Worm (Caenorhabditis elegans) whole organism, L4 larva: ENCODE measurements around the gene T12E12.6.

Source experiments
- D1046.2 ChIP-seq: fragments of 200-800 bp; sonication (Bioruptor generic); IDR thresholded peaks from 2 replicates; pipeline ENCODE4 v1.3.6; 2022; ENCODE audit warnings: missing genetic modification characterization, missing compliant biosample characterization
- F10B5.3 ChIP-seq: sonication (generic microtip); optimal IDR thresholded peaks from 2 replicates; lab custom pipeline; 2016; ENCODE audit warnings: mild to moderate bottlenecking, missing genetic modification characterization, missing compliant biosample characterization
- F49E8.2 ChIP-seq: sonication (generic microtip); optimal IDR thresholded peaks from 2 replicates; lab custom pipeline; 2016; ENCODE audit warnings: missing compliant biosample characterization, mild to moderate bottlenecking, missing genetic modification characterization, borderline replicate concordance
- T20F7.1 ChIP-seq: fragments of 200-800 bp; sonication (Bioruptor generic); optimal IDR thresholded peaks from 2 replicates; lab custom pipeline; 2018; ENCODE audit warnings: mild to moderate bottlenecking, missing genetic modification characterization, missing compliant biosample characterization
- T26A8.4 ChIP-seq: fragments of 200-800 bp; sonication (Bioruptor generic); IDR thresholded peaks from 2 replicates; pipeline ENCODE4 v1.3.6; 2022; ENCODE audit warnings: missing genetic modification characterization, missing compliant biosample characterization
- Y48G9A.11 ChIP-seq: fragments of 200-800 bp; sonication (Bioruptor generic); IDR thresholded peaks from 2 replicates; pipeline ENCODE4 v1.3.6; 2022; ENCODE audit warnings: missing genetic modification reagents, missing genetic modification characterization, missing compliant biosample characterization
- Y75B8A.6 ChIP-seq: fragments of 200-800 bp; sonication (Bioruptor generic); IDR thresholded peaks from 2 replicates; pipeline ENCODE4 v1.3.6; 2022; ENCODE audit warnings: missing genetic modification reagents, missing genetic modification characterization, missing compliant biosample characterization
- ZK337.2 ChIP-seq: fragments of 200-800 bp; sonication (Bioruptor generic); IDR thresholded peaks from 2 replicates; pipeline ENCODE4 v1.3.6; 2022; ENCODE audit warnings: missing genetic modification reagents, missing genetic modification characterization, missing compliant biosample characterization
- ZK546.5 ChIP-seq, 2 experiments: sonication (generic microtip); optimal IDR thresholded peaks; 2 replicates each; lab custom pipeline; 2017; ENCODE audit warnings: missing biosample characterization in 2 of 2, missing genetic modification characterization in 2 of 2
- aha-1 ChIP-seq: fragments of 150-350 bp; peaks from one replicate; lab custom pipeline; 2014; ENCODE audit warnings: missing biosample characterization, missing genetic modification characterization
- arid-1 ChIP-seq: fragments of 200-800 bp; sonication (Bioruptor generic); conservative IDR thresholded peaks from 2 replicates; pipeline ENCODE4 v1.3.6; 2022; ENCODE audit warnings: missing genetic modification reagents, missing genetic modification characterization, missing compliant biosample characterization
- ceh-20 ChIP-seq: fragments of 200-800 bp; sonication (Bioruptor generic); IDR thresholded peaks from 2 replicates; pipeline ENCODE4 v1.3.6; 2022; ENCODE audit warnings: missing genetic modification reagents, missing genetic modification characterization, missing compliant biosample characterization
- ces-1 ChIP-seq: fragments of 150-350 bp; sonication (generic microtip); optimal IDR thresholded peaks from 4 replicates; lab custom pipeline; 2014; ENCODE audit warnings: missing biosample characterization, missing genetic modification reagents, missing genetic modification characterization
- daf-12 ChIP-seq: fragments of 150-350 bp; optimal IDR thresholded peaks from 2 replicates; lab custom pipeline; 2014; ENCODE audit warnings: missing biosample characterization, missing genetic modification reagents, missing genetic modification characterization
- daf-16 ChIP-seq, 3 experiments: sonication (generic microtip); optimal IDR thresholded peaks; 2 replicates each; lab custom pipeline; 2016 to 2017; ENCODE audit warnings: missing genetic modification characterization in 3 of 3, missing genetic modification reagents in 3 of 3, mild to moderate bottlenecking in 2 of 3, missing compliant biosample characterization in 2 of 3, missing biosample characterization in 1 of 3, moderate library complexity in 1 of 3
- daf-19 ChIP-seq: fragments of 200-800 bp; sonication (Bioruptor generic); conservative IDR thresholded peaks from 2 replicates; pipeline ENCODE4 v1.3.6; 2022; ENCODE audit warnings: missing genetic modification characterization, missing compliant biosample characterization
- dmd-8 ChIP-seq: fragments of 200-800 bp; sonication (Bioruptor generic); IDR thresholded peaks from 2 replicates; pipeline ENCODE4 v1.3.6; 2022; ENCODE audit warnings: missing genetic modification characterization, missing compliant biosample characterization
- dmd-9 ChIP-seq: fragments of 200-800 bp; sonication (Bioruptor generic); IDR thresholded peaks from 2 replicates; pipeline ENCODE4 v1.3.6; 2022; ENCODE audit warnings: missing genetic modification reagents, missing genetic modification characterization, missing compliant biosample characterization
- dpl-1 ChIP-seq: fragments of 150-350 bp; optimal IDR thresholded peaks from 2 replicates; lab custom pipeline; 2014; ENCODE audit warnings: missing biosample characterization, missing genetic modification reagents, missing genetic modification characterization
- duxl-1 ChIP-seq: sonication (generic microtip); optimal IDR thresholded peaks from 2 replicates; lab custom pipeline; 2016; ENCODE audit warnings: mild to moderate bottlenecking, missing genetic modification characterization, moderate library complexity, missing compliant biosample characterization; ENCODE audit not compliant: poor library complexity
- fos-1 ChIP-seq: fragments of 150-350 bp; optimal IDR thresholded peaks from 2 replicates; lab custom pipeline; 2014; ENCODE audit warnings: missing biosample characterization, missing genetic modification characterization
- gei-8 ChIP-seq: fragments of 200-800 bp; sonication (Bioruptor generic); optimal IDR thresholded peaks from 2 replicates; lab custom pipeline; 2018; ENCODE audit warnings: mild to moderate bottlenecking, missing genetic modification characterization, missing compliant biosample characterization
- lin-29 ChIP-seq: fragments of 200-800 bp; sonication (Bioruptor generic); IDR thresholded peaks from 2 replicates; pipeline ENCODE4 v1.3.6; 2022; ENCODE audit warnings: missing genetic modification reagents, missing genetic modification characterization, missing compliant biosample characterization
- lin-38 ChIP-seq: fragments of 200-800 bp; sonication (Bioruptor generic); IDR thresholded peaks from 2 replicates; pipeline ENCODE4 v1.3.6; 2022; ENCODE audit warnings: missing genetic modification reagents, missing genetic modification characterization, missing compliant biosample characterization
- lsy-2 ChIP-seq, 2 experiments: fragments of 150-350 bp in 1 of 2; sonication (generic microtip) in 1 of 2; optimal IDR thresholded peaks; 2 replicates each; lab custom pipeline; 2014 to 2017; ENCODE audit warnings: missing biosample characterization in 2 of 2, missing genetic modification characterization in 2 of 2
- madf-5 ChIP-seq, 2 experiments: fragments of 200-800 bp; sonication (Bioruptor generic); IDR thresholded peaks; 2 replicates each; pipeline ENCODE4 v1.3.6; 2022; ENCODE audit warnings: missing compliant biosample characterization in 2 of 2, missing genetic modification characterization in 2 of 2
- madf-9 ChIP-seq: fragments of 200-800 bp; sonication (Bioruptor generic); conservative IDR thresholded peaks from 2 replicates; pipeline ENCODE4 v1.3.6; 2022; ENCODE audit warnings: missing genetic modification reagents, missing genetic modification characterization, missing compliant biosample characterization
- mes-2 ChIP-seq: sonication (generic microtip); optimal IDR thresholded peaks from 2 replicates; lab custom pipeline; 2016; ENCODE audit warnings: missing genotype, mild to moderate bottlenecking, missing genetic modification characterization, missing compliant biosample characterization; ENCODE audit not compliant: poor library complexity, severe bottlenecking
- mxl-2 ChIP-seq: fragments of 200-800 bp; sonication (Bioruptor generic); conservative IDR thresholded peaks from 2 replicates; pipeline ENCODE4 v1.3.6; 2022; ENCODE audit warnings: missing genetic modification reagents, missing genetic modification characterization, missing compliant biosample characterization
- mxl-3 ChIP-seq: fragments of 200-800 bp; sonication (Bioruptor generic); optimal IDR thresholded peaks from 2 replicates; lab custom pipeline; 2018; ENCODE audit warnings: mild to moderate bottlenecking, missing genetic modification characterization, missing compliant biosample characterization
- nhr-102 ChIP-seq: sonication (generic microtip); optimal IDR thresholded peaks from 2 replicates; lab custom pipeline; 2016; ENCODE audit warnings: mild to moderate bottlenecking, missing genetic modification characterization, moderate library complexity, missing compliant biosample characterization
- nhr-11 ChIP-seq: fragments of 150-350 bp; optimal IDR thresholded peaks from 2 replicates; lab custom pipeline; 2014; ENCODE audit warnings: missing biosample characterization, missing genetic modification characterization
- nhr-237 ChIP-seq: sonication (generic microtip); optimal IDR thresholded peaks from 2 replicates; lab custom pipeline; 2017; ENCODE audit warnings: missing biosample characterization, missing genetic modification characterization
- nhr-25 ChIP-seq: sonication (generic microtip); optimal IDR thresholded peaks from 2 replicates; lab custom pipeline; 2017; ENCODE audit warnings: missing genetic modification characterization, mild to moderate bottlenecking, missing compliant biosample characterization, antibody characterized with exemption, moderate library complexity, borderline replicate concordance; ENCODE audit not compliant: insufficient read depth
- nhr-42 ChIP-seq: fragments of 200-800 bp; sonication (Bioruptor generic); IDR thresholded peaks from 2 replicates; pipeline ENCODE4 v1.3.6; 2022; ENCODE audit warnings: missing genetic modification characterization, missing compliant biosample characterization
- pha-4 ChIP-seq, 2 experiments: fragments of 150-350 bp in 1 of 2; fragments of 200-800 bp in 1 of 2; sonication (Bioruptor generic) in 1 of 2; IDR thresholded peaks in 1 of 2; optimal IDR thresholded peaks in 1 of 2; 2 replicates each; pipeline versions ENCODE4 v1.3.6 to Lab custom; 2014 to 2022; ENCODE audit warnings: missing genetic modification characterization in 2 of 2, missing genetic modification reagents in 2 of 2, missing biosample characterization in 1 of 2, missing compliant biosample characterization in 1 of 2
- php-3 ChIP-seq: fragments of 200-800 bp; sonication (Bioruptor generic); IDR thresholded peaks from 2 replicates; pipeline ENCODE4 v1.3.6; 2022; ENCODE audit warnings: missing genetic modification reagents, missing genetic modification characterization, missing compliant biosample characterization
- pqm-1 ChIP-seq: sonication (generic microtip); optimal IDR thresholded peaks from 2 replicates; lab custom pipeline; 2017; ENCODE audit warnings: missing biosample characterization, missing genetic modification characterization
- set-16 ChIP-seq: fragments of 200-800 bp; sonication (Bioruptor generic); IDR thresholded peaks from 2 replicates; pipeline ENCODE4 v1.3.6; 2022; ENCODE audit warnings: missing genetic modification reagents, missing genetic modification characterization, missing compliant biosample characterization
- snpc-1.2 ChIP-seq: fragments of 200-800 bp; sonication (Bioruptor generic); IDR thresholded peaks from 2 replicates; pipeline ENCODE4 v1.3.6; 2022; ENCODE audit warnings: missing genetic modification reagents, missing genetic modification characterization, missing compliant biosample characterization
- spr-3 ChIP-seq: fragments of 200-800 bp; sonication (Bioruptor generic); optimal IDR thresholded peaks from 2 replicates; lab custom pipeline; 2018; ENCODE audit warnings: mild to moderate bottlenecking, missing genetic modification characterization, missing compliant biosample characterization
- tag-97 ChIP-seq: fragments of 200-800 bp; sonication (Bioruptor generic); IDR thresholded peaks from 2 replicates; pipeline ENCODE4 v1.3.6; 2022; ENCODE audit warnings: missing genetic modification characterization, missing compliant biosample characterization
- unc-39 ChIP-seq: sonication (generic microtip); optimal IDR thresholded peaks from 2 replicates; lab custom pipeline; 2017; ENCODE audit warnings: missing biosample characterization, missing genetic modification characterization
- unc-62 ChIP-seq, 3 experiments: fragments of 150-350 bp in 1 of 3; sonication (generic microtip); optimal IDR thresholded peaks in 2 of 3; peaks in 1 of 3; 1 replicate in 1 of 3; 2 replicates in 2 of 3; lab custom pipeline; 2014 to 2017; ENCODE audit warnings: missing biosample characterization in 3 of 3, missing genetic modification characterization in 3 of 3, missing genetic modification reagents in 3 of 3, missing genotype in 1 of 3
- zfp-2 ChIP-seq: sonication (generic microtip); optimal IDR thresholded peaks from 2 replicates; lab custom pipeline; 2016; ENCODE audit warnings: mild to moderate bottlenecking, missing genetic modification characterization, missing compliant biosample characterization

The T12E12.6 gene

ce11 chrIV:5544609-5545214 lies 29.2 kb downstream of the T12E12.6 start, which contains the start of gene cec-6:
Gene cec-6, plus strand, starts transcription at chrIV:5544860.
- TF ChIP-seq aha-1 (tag; lab: Kevin White, UChicago) (peak; percentile 81), ceh-20 (no peak), unc-62 (GFP tag; optimal IDR thresholded peaks at IDR 0.05 in 1 of 2; lab: Kevin White, UChicago) (peak in 1 of 2 experiments; percentile 66), unc-62 (tag; optimal IDR thresholded peaks at IDR 0.05; lab: Kevin White, UChicago) (no peak), Y48G9A.11 (peak; percentile 24; the same call in 1 of the 2 replicates), F49E8.2 (tag; lab: Kevin White, UChicago) (peak; percentile 69), snpc-1.2 (peak; percentile 51; the same call in 1 of the 2 replicates), pqm-1 (tag; lab: Kevin White, UChicago) (no peak), lin-38 (GFP tag; lab: Robert Waterston, UW) (peak; percentile 39)

DNA sequence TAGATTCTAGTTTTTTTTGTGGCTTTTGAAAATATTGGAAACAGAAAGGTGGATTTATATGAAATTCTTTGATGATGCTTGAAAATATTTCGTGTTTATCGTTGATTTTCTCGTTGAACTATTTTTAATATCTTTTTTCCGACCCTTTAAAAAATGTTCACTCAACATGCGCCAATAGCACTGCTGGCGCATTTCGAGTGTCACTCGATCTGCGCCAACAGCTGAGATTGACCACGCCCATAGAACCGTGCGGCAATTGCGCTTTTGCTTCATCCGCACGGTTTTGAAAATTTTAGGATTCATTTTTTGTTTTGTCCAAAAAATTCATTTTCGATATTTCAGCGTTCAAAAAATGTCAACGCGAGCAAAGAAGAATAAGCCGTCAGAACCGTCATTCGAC lies 32.6 kb downstream of the T12E12.6 start, which contains the start of gene tebp-2:
TSS of gene tebp-2 (plus strand) at position 343 of the 400 bp plus-strand sequence.
- TF ChIP-seq ZK337.2 (GFP tag; lab: Robert Waterston, UW) (no peak), Y75B8A.6 (no peak), Y48G9A.11 (peak; percentile 78), lsy-2 (tag; optimal IDR thresholded peaks at IDR 0.05; lab: Kevin White, UChicago) (no peak), mes-2 (tag; lab: Kevin White, UChicago) (peak; percentile 51), nhr-42 (GFP tag; lab: Robert Waterston, UW) (no peak), aha-1 (tag; lab: Kevin White, UChicago) (peak; percentile 5), fos-1 (tag; lab: Kevin White, UChicago) (no peak), nhr-102 (tag; lab: Kevin White, UChicago) (no peak), F10B5.3 (tag; lab: Kevin White, UChicago) (no peak), arid-1 (GFP tag; lab: Robert Waterston, UW) (no peak), dmd-9 (GFP tag; lab: Robert Waterston, UW) (no peak), madf-9 (GFP tag; lab: Robert Waterston, UW) (no peak), daf-16 (GFP tag; optimal IDR thresholded peaks at IDR 0.05; lab: Kevin White, UChicago) (no peak), daf-16 (tag; optimal IDR thresholded peaks at IDR 0.05; lab: Kevin White, UChicago) (peak; percentile 7), D1046.2 (no peak), tag-97 (GFP tag; lab: Robert Waterston, UW) (no peak), pha-4 (GFP tag; IDR thresholded peaks at IDR 0.05; lab: Robert Waterston, UW) (no peak), pha-4 (tag; optimal IDR thresholded peaks at IDR 0.05; lab: Kevin White, UChicago) (no peak), ces-1 (GFP tag; lab: Kevin White, UChicago) (no peak), dmd-8 (GFP tag; lab: Robert Waterston, UW) (no peak), nhr-237 (tag; lab: Kevin White, UChicago) (no peak), set-16 (GFP tag; lab: Robert Waterston, UW) (no peak), daf-12 (tag; lab: Kevin White, UChicago) (no peak), mxl-2 (GFP tag; lab: Robert Waterston, UW) (no peak), unc-62 (GFP tag; optimal IDR thresholded peaks at IDR 0.05 in 1 of 2; lab: Kevin White, UChicago) (no peak), unc-62 (tag; optimal IDR thresholded peaks at IDR 0.05; lab: Kevin White, UChicago) (no peak), T26A8.4 (GFP tag; lab: Robert Waterston, UW) (no peak), T20F7.1 (GFP tag; lab: Kevin White, UChicago) (no peak), ZK546.5 (tag; optimal IDR thresholded peaks at IDR 0.05; lab: Kevin White, UChicago) (no peak), duxl-1 (tag; lab: Kevin White, UChicago) (no peak), lin-38 (GFP tag; lab: Robert Waterston, UW) (peak; percentile 66), nhr-25 (tag; lab: Kevin White, UChicago) (no peak), F49E8.2 (tag; lab: Kevin White, UChicago) (peak; percentile 90), lin-29 (GFP tag; lab: Robert Waterston, UW) (no peak), snpc-1.2 (peak; percentile 96), zfp-2 (tag; lab: Kevin White, UChicago) (no peak), unc-39 (tag; lab: Kevin White, UChicago) (no peak), gei-8 (no peak), spr-3 (no peak), madf-5 (GFP tag; IDR thresholded peaks at IDR 0.05; lab: Robert Waterston, UW) (no peak), daf-19 (GFP tag; lab: Robert Waterston, UW) (no peak), mxl-3 (no peak), php-3 (0 out of 2 replicates have a peak, but pooled peaks have one; percentile 8), nhr-11 (no peak), dpl-1 (GFP tag; lab: Kevin White, UChicago) (no peak)
